Worm (Caenorhabditis elegans) whole organism, young adult: ENCODE results near the gene snf-10.
"Not testable (repeated sequence)": the region's sequence is repeated elsewhere in the genome, so short reads cannot be mapped to it uniquely, and the experiment has no call there.

ENCODE experiments used
- F55B11.4 ChIP-seq: sonication (generic microtip); optimal IDR thresholded peaks from 2 replicates; lab custom pipeline; 2016; ENCODE audit warnings: missing compliant biosample characterization, missing genetic modification characterization, borderline replicate concordance; ENCODE audit not compliant: insufficient read depth
- ceh-79 ChIP-seq: sonication (generic microtip); optimal IDR thresholded peaks from 2 replicates; lab custom pipeline; 2017; ENCODE audit warnings: mild to moderate bottlenecking, missing genetic modification characterization, missing compliant biosample characterization
- gei-17 ChIP-seq: fragments of 200-800 bp; sonication (Bioruptor generic); optimal IDR thresholded peaks from 2 replicates; lab custom pipeline; 2018; ENCODE audit warnings: mild to moderate bottlenecking, missing genetic modification characterization, missing compliant biosample characterization
- hmg-20 ChIP-seq: fragments of 200-800 bp; sonication (Bioruptor generic); IDR thresholded peaks from 2 replicates; pipeline ENCODE4 v1.3.6; 2022; ENCODE audit warnings: missing genetic modification reagents, missing genetic modification characterization, missing compliant biosample characterization
- let-607 ChIP-seq, 2 experiments: fragments of 200-800 bp in 1 of 2; sonication (Bioruptor generic) in 1 of 2; sonication (generic microtip) in 1 of 2; optimal IDR thresholded peaks; 2 replicates each; lab custom pipeline; 2016 to 2018; ENCODE audit warnings: mild to moderate bottlenecking in 2 of 2, missing compliant biosample characterization in 2 of 2, missing genetic modification characterization in 2 of 2, moderate library complexity in 2 of 2, missing genotype in 1 of 2
- madf-10 ChIP-seq: sonication (generic microtip); optimal IDR thresholded peaks from 2 replicates; lab custom pipeline; 2016; ENCODE audit warnings: mild to moderate bottlenecking, missing genetic modification characterization, missing compliant biosample characterization
- mes-4 ChIP-seq: sonication (generic microtip); optimal IDR thresholded peaks from 2 replicates; lab custom pipeline; 2016; ENCODE audit warnings: missing genotype, missing genetic modification characterization, missing compliant biosample characterization
- nfya-1 ChIP-seq: sonication (generic microtip); optimal IDR thresholded peaks from 2 replicates; lab custom pipeline; 2017; ENCODE audit warnings: antibody characterized with exemption, missing compliant biosample characterization, missing genetic modification characterization, borderline replicate concordance; ENCODE audit not compliant: insufficient read depth
- nhr-90 ChIP-seq: sonication (generic microtip); optimal IDR thresholded peaks from 2 replicates; lab custom pipeline; 2016; ENCODE audit warnings: missing genotype, mild to moderate bottlenecking, missing genetic modification characterization, missing compliant biosample characterization
- repo-1 ChIP-seq: sonication (generic microtip); optimal IDR thresholded peaks from 2 replicates; lab custom pipeline; 2017; ENCODE audit warnings: mild to moderate bottlenecking, missing genetic modification characterization, missing compliant biosample characterization
- snpc-4 ChIP-seq, 5 experiments: fragments of 150-350 bp in 1 of 5; sonication (generic microtip) in 4 of 5; optimal IDR thresholded peaks; 2 replicates each; lab custom pipeline; 2014 to 2018; ENCODE audit warnings: missing genetic modification characterization in 5 of 5, missing biosample characterization in 3 of 5, antibody characterized with exemption in 2 of 5, mild to moderate bottlenecking in 2 of 5, missing compliant biosample characterization in 2 of 5, missing genotype in 2 of 5, moderate library complexity in 2 of 5, missing genetic modification reagents in 1 of 5
- somi-1 ChIP-seq: fragments of 200-800 bp; sonication (Bioruptor generic); optimal IDR thresholded peaks from 2 replicates; lab custom pipeline; 2018; ENCODE audit warnings: mild to moderate bottlenecking, missing genetic modification characterization, missing compliant biosample characterization

DNA sequence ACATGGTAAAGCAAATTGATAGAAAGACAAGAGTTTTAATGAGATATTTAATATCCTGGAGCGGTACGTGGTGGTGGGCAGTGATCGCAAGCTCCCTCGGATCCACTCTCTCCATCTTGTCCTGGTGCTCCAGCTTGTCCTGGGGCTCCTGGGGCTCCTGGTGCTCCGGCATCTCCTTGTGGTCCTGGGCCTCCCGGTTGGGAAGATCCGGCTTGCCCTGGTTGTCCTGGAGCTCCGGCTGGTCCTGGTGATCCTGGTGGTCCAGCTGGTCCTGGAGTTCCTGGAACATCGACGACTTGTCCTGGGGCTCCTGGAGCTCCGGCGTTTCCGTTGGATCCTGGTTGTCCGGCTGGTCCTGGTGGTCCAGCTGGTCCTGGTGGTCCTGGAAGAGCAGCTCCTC, 19.8 kb downstream of the snf-10 start:
- not testable (repeated sequence) for TF ChIP-seq nfya-1 (tag; lab: Kevin White, UChicago); ceh-79 (tag; lab: Kevin White, UChicago); gei-17; madf-10 (tag; lab: Kevin White, UChicago); somi-1 (GFP tag; lab: Kevin White, UChicago); let-607 (tag; optimal IDR thresholded peaks at IDR 0.05; lab: Kevin White, UChicago); snpc-4 (GFP tag; optimal IDR thresholded peaks at IDR 0.05; lab: Kevin White, UChicago); snpc-4 (tag; optimal IDR thresholded peaks at IDR 0.05; lab: Kevin White, UChicago); F55B11.4; mes-4; repo-1 (tag; lab: Kevin White, UChicago); nhr-90 (tag; lab: Kevin White, UChicago); hmg-20 (GFP tag; lab: Robert Waterston, UW)
